Fruit fly (Drosophila melanogaster) whole organism, pupa: ENCODE data around the gene CG15141.

Source experiments
- CG10348 ChIP-seq: fragments of 200-800 bp; sonication (Bioruptor generic); IDR thresholded peaks from 2 replicates; pipeline ENCODE4 v1.3.6; 2022; ENCODE audit warnings: missing biosample characterization, missing genetic modification characterization
- CG12605 ChIP-seq: fragments of 200-800 bp; sonication (Bioruptor generic); IDR thresholded peaks from 2 replicates; pipeline ENCODE4 v1.3.6; 2022; ENCODE audit warnings: missing biosample characterization, missing genetic modification characterization
- CG13204 ChIP-seq: fragments of 200-800 bp; sonication (Bioruptor generic); optimal IDR thresholded peaks from 2 replicates; lab custom pipeline; 2018; ENCODE audit warnings: missing biosample characterization, mild to moderate bottlenecking, missing genetic modification characterization, moderate library complexity
- CG14655 ChIP-seq: fragments of 200-800 bp; sonication (Bioruptor generic); optimal IDR thresholded peaks from 3 replicates; lab custom pipeline; 2017; ENCODE audit warnings: mild to moderate bottlenecking, missing biosample characterization, missing genetic modification reagents, missing genetic modification characterization
- CG15710 ChIP-seq: fragments of 200-800 bp; sonication (Bioruptor generic); optimal IDR thresholded peaks from 2 replicates; lab custom pipeline; 2018; ENCODE audit warnings: missing biosample characterization, mild to moderate bottlenecking, missing genetic modification characterization, moderate library complexity
- CG32121 ChIP-seq: fragments of 200-800 bp; sonication (Bioruptor generic); IDR thresholded peaks from 2 replicates; pipeline ENCODE4 v1.3.6; 2022; ENCODE audit warnings: missing biosample characterization, missing genetic modification characterization
- CG4496 ChIP-seq: fragments of 200-800 bp; sonication (Bioruptor generic); IDR thresholded peaks from 3 replicates; pipeline ENCODE4 v1.3.6; 2022; ENCODE audit warnings: missing biosample characterization, missing genetic modification characterization
- CG8159 ChIP-seq: fragments of 200-800 bp; sonication (Bioruptor generic); optimal IDR thresholded peaks from 3 replicates; lab custom pipeline; 2018; ENCODE audit warnings: missing biosample characterization, mild to moderate bottlenecking, missing genetic modification characterization, moderate library complexity
- D1 ChIP-seq: fragments of 200-800 bp; sonication (Bioruptor generic); optimal IDR thresholded peaks from 2 replicates; lab custom pipeline; 2018; ENCODE audit warnings: missing biosample characterization, mild to moderate bottlenecking, missing genetic modification characterization, moderate library complexity
- EcR ChIP-seq: fragments of 200-800 bp; sonication (Bioruptor generic); optimal IDR thresholded peaks from 3 replicates; lab custom pipeline; 2019; ENCODE audit warnings: missing biosample characterization, missing genetic modification characterization, mild to moderate bottlenecking, moderate library complexity, missing genetic modification reagents
- Pif1A ChIP-seq: fragments of 200-800 bp; sonication (Bioruptor generic); optimal IDR thresholded peaks from 3 replicates; lab custom pipeline; 2016; ENCODE audit warnings: missing biosample characterization, missing genetic modification characterization
- fd96Ca ChIP-seq: fragments of 200-800 bp; sonication (Bioruptor generic); IDR thresholded peaks from 3 replicates; pipeline ENCODE4 v1.3.6; 2022; ENCODE audit warnings: missing biosample characterization, missing genetic modification characterization

DNA sequence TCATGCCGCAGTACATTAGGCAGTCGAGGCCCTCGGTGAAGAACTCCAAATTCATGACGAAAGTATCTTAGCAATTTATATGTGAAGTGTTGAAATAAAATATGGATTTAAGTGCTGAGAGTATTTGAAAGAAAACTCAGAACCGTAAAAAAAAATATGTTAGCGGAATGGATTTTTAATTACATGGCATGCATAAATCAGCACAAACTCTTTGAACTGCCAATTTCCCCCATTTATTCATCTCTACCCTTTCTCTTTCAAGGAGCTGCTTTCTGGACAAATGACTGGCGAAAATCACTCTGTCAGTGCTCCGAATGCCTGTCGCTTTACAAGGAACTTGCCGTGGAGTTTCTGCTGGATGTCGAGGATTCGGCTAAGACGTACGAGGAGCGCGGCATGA lies 2.1 kb downstream of the CG15141 start, which contains the start of gene Rsph9:
- TF ChIP-seq CG12605 (no peak), CG15710 (tag; lab: Kevin White, UChicago) (no peak), CG8159 (tag; lab: Kevin White, UChicago) (no peak), CG13204 (GFP tag; lab: Kevin White, UChicago) (no peak), Pif1A (no peak), CG4496 (GFP tag; lab: Robert Waterston, UW) (no peak), CG10348 (GFP tag; lab: Robert Waterston, UW) (no peak), D1 (tag; lab: Kevin White, UChicago) (no peak), EcR (no peak), fd96Ca (GFP tag; lab: Robert Waterston, UW) (no peak), CG32121 (GFP tag; lab: Robert Waterston, UW) (no peak), CG14655 (no peak)
